Worm (Caenorhabditis elegans) whole organism, midembryonic: Measurements from ENCODE around the gene srg-61.

Experiments used
- klf-2 ChIP-seq: fragments of 200-800 bp; sonication (Bioruptor generic); conservative IDR thresholded peaks from 2 replicates; pipeline ENCODE4 v1.3.6; 2022; ENCODE audit warnings: missing genetic modification reagents, missing genetic modification characterization, missing compliant biosample characterization
- tab-1 ChIP-seq: fragments of 200-800 bp; sonication (Bioruptor generic); IDR thresholded peaks from 2 replicates; pipeline ENCODE4 v1.3.6; 2022; ENCODE audit warnings: missing genetic modification characterization, missing compliant biosample characterization

ce11 chrV:2730784-2731480, 9.2 kb downstream of the srg-61 start, which contains the start of gene dod-3:
- TF ChIP-seq klf-2 (GFP tag; lab: Robert Waterston, UW) (no peak), tab-1 (no peak)
